Fruit fly (Drosophila melanogaster) ovary, adult (tissue): ENCODE results near the gene CG34273.

ENCODE experiments used
- CG17801 ChIP-seq: fragments of 200-800 bp; optimal IDR thresholded peaks from 2 replicates; lab custom pipeline; 2019; ENCODE audit warnings: missing biosample characterization, mild to moderate bottlenecking, missing genetic modification characterization, moderate library complexity; ENCODE audit not compliant: partially characterized antibody

Gene CG34273

dm6 chr3R:14548752-14549151, 31.9 kb downstream of the CG34273 start:
- no peak for TF ChIP-seq CG17801

dm6 chr3R:14555021-14555420, 38.2 kb downstream of the CG34273 start:
- no peak for TF ChIP-seq CG17801

dm6 chr3R:14557480-14558354, 40.9 kb downstream of the CG34273 start, which contains the start of gene Pde6:
TSS of gene Pde6 (minus strand) at chr3R:14558304.
- TF ChIP-seq CG17801, result no peak

dm6 chr3R:14558383-14558883, 41.6 kb downstream of the CG34273 start:
- TF ChIP-seq CG17801, result no peak

- no peak for TF ChIP-seq CG17801
Observed at dm6 chr3R:14559954-14560353, 43.1 kb downstream of the CG34273 start, which contains the start of gene CG14854. TSS of gene CG14854 (minus strand) at chr3R:14560054.

- TF ChIP-seq CG17801, result no peak
Observed at dm6 chr3R:14560635-14561034, 43.8 kb downstream of the CG34273 start, which contains the start of gene Jig. TSS of gene Jig (plus strand) at chr3R:14560935.

dm6 chr3R:14562040-14562439, 45.2 kb downstream of the CG34273 start, which contains the start of gene CG14851:
TSS of gene CG14851 (plus strand) at chr3R:14562340.
- no peak for TF ChIP-seq CG17801

- TF ChIP-seq CG17801, result no peak
Observed at dm6 chr3R:14564705-14565064, 47.8 kb downstream of the CG34273 start, which contains the start of gene CG8087. TSS of gene CG8087 (minus strand) at chr3R:14564805.

dm6 chr3R:14565065-14565977, 48.5 kb downstream of the CG34273 start, which contains the start of gene CG14852:
TSS of gene CG14852 (plus strand) at chr3R:14565927.
- TF ChIP-seq CG17801, result no peak
